Worm (Caenorhabditis elegans): ENCODE measurements around the gene fog-2.

ce11 chrV:20233743-20234142, 34.7 kb downstream of the fog-2 start, which contains the start of gene Y113G7B.15:
- TF ChIP-seq fkh-10 (GFP tag; optimal IDR thresholded peaks at IDR 0.05) (no peak), nfya-1 (tag; optimal IDR thresholded peaks at IDR 0.05; ENCODE audit: insufficient read depth) (no peak), elt-3 (tag; optimal IDR thresholded peaks at IDR 0.05) (no peak), snpc-4 (tag; optimal IDR thresholded peaks at IDR 0.05) (no peak), nhr-12 (tag; optimal IDR thresholded peaks at IDR 0.05) (no peak), pqm-1 (tag; optimal IDR thresholded peaks at IDR 0.05) (no peak), nhr-11 (tag; optimal IDR thresholded peaks at IDR 0.05) (no peak), skn-1 (tag; optimal IDR thresholded peaks at IDR 0.05) (no peak), ztf-11 (tag; optimal IDR thresholded peaks at IDR 0.05) (no peak), pha-4 (tag; optimal IDR thresholded peaks at IDR 0.05) (no peak), elt-1 (tag; optimal IDR thresholded peaks at IDR 0.05) (no peak), zag-1 (tag; optimal IDR thresholded peaks at IDR 0.05) (no peak), unc-39 (tag; optimal IDR thresholded peaks at IDR 0.05) (no peak)
